2 worm cellular contexts compared by ENCODE assay signal in the genomic region with DNA sequence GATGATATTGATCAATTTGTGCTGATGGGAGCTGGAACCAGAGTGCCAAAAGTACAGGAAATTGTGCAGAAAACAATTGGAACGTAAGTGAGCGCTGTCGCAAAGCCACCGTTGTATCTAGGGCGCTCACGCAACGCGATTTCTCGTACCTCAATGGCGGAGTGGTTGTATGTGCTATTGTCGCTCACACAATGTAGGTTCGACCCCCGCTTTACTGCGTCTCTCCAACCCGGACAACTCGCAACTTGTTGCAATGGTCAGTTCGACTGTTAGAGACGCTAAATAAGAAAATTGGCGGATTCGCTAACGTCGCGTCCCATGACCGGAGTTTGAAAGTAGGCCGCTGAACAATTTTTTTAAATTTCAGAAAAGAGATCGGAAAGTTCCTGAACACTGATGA.
TF ChIP-seq lines count a peak whose summit lies in the region.

No protein-coding gene starts in this region.

TF ChIP-seq in whole organism, L1 larva, 84 proteins besides CTCF, POLR2A, EP300 and RAD21 (continued from another document):
- TF ChIP-seq xbp-1 (tag; optimal IDR thresholded peaks at IDR 0.05; lab: Kevin White, UChicago): peak; percentile 20
- no peak for TF ChIP-seq hlh-17 (GFP tag; optimal IDR thresholded peaks at IDR 0.05; lab: Kevin White, UChicago; ENCODE audit: borderline replicate concordance)

TF ChIP-seq in whole organism, young adult, 124 proteins besides CTCF, POLR2A, EP300 and RAD21 (continued from another document):
- TF ChIP-seq ztf-3 (GFP tag; optimal IDR thresholded peaks at IDR 0.05; lab: Kevin White, UChicago) (no peak), fkh-3 (tag; optimal IDR thresholded peaks at IDR 0.05; lab: Kevin White, UChicago) (peak; percentile 63), nhr-80 (tag; optimal IDR thresholded peaks at IDR 0.05; lab: Kevin White, UChicago) (peak; percentile 35), aptf-3 (GFP tag; IDR thresholded peaks at IDR 0.05; lab: Robert Waterston, UW) (no peak), athp-1 (tag; optimal IDR thresholded peaks at IDR 0.05; lab: Kevin White, UChicago) (peak; percentile 61), F55B11.4 (tag; optimal IDR thresholded peaks at IDR 0.05; lab: Kevin White, UChicago; ENCODE audit: borderline replicate concordance, insufficient read depth) (no peak), B0035.1 (tag; optimal IDR thresholded peaks at IDR 0.05; lab: Kevin White, UChicago) (no peak), C17E4.6 (GFP tag; IDR thresholded peaks at IDR 0.05; lab: Robert Waterston, UW) (no peak), cebp-2 (GFP tag; IDR thresholded peaks at IDR 0.05; lab: Robert Waterston, UW) (0 out of 2 replicates have a peak, but pooled peaks have one; percentile 41), nhr-27 (tag; optimal IDR thresholded peaks at IDR 0.05; lab: Kevin White, UChicago) (no peak), mxl-1 (tag; optimal IDR thresholded peaks at IDR 0.05; lab: Kevin White, UChicago) (no peak), ceh-40 (GFP tag; IDR thresholded peaks at IDR 0.05; lab: Robert Waterston, UW) (no peak), dpff-1 (tag; optimal IDR thresholded peaks at IDR 0.05; lab: Kevin White, UChicago) (no peak), K11D2.4 (GFP tag; IDR thresholded peaks at IDR 0.05; lab: Robert Waterston, UW) (no peak), akir-1 (GFP tag; optimal IDR thresholded peaks at IDR 0.05; lab: Kevin White, UChicago) (no peak), hlh-26 (GFP tag; conservative IDR thresholded peaks at IDR 0.05; lab: Robert Waterston, UW) (no peak), Y53F4B.3 (GFP tag; IDR thresholded peaks at IDR 0.05; lab: Robert Waterston, UW) (no peak), F39B2.1 (GFP tag; IDR thresholded peaks at IDR 0.05; lab: Robert Waterston, UW) (no peak), mes-4 (tag; optimal IDR thresholded peaks at IDR 0.05; lab: Kevin White, UChicago) (peak; percentile 69), ztf-22 (GFP tag; optimal IDR thresholded peaks at IDR 0.05; lab: Kevin White, UChicago) (no peak), unc-130 (GFP tag; optimal IDR thresholded peaks at IDR 0.05; lab: Kevin White, UChicago) (peak; percentile 1), him-1 (tag; optimal IDR thresholded peaks at IDR 0.05; lab: Kevin White, UChicago) (no peak), nfyb-1 (GFP tag; IDR thresholded peaks at IDR 0.05; lab: Robert Waterston, UW) (peak; percentile 63), sea-2 (GFP tag; IDR thresholded peaks at IDR 0.05; lab: Robert Waterston, UW) (no peak)
